3 fruit fly cellular contexts compared by ENCODE assay signal in the genomic region with DNA sequence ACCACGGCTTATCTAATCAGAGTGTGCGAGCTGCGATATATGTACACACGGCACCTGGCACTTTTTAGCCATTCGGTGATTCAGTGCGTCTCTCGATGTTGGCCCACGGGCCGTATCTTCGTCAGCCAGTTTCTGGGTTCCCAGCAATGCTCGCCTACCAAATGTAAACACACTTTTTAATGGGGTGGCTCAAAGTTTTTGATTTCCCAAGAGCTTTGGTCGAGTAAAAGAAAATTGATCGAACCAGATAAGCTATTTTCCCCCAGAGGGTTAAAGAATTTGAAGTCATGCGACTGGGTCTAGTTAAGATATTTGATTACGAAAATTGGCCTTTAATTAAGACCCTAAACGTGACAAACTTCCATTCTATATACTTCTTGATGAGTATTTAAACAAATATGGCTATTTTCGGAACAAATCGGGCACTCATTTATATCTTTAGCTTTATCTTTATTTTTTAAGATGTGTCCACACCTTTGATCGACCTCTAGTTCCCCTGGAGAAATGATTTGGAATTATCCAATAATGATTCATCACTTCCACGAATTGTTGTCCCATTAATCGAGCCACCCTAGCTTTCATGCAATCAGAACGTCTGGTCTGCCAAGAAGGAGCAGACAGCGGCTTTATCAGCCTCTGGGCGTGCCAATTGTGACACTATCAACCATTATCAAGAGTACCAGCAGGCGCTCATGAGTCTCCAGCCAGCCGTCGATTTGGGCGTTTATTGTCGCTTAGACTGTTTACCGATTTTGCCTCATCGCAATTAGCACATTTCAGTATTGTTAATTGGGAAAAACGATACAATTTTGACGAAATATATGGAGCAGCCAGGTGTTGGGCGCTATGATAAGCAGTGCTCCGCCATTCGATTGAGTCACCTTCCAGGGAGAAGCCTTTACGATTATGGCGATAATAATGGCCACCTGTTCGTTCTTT.
A peak's percentile ranks its signal among the peaks of the same experiment; 100 is the strongest.
TF ChIP-seq lines count a peak whose summit lies in the region.

No protein-coding gene starts in this region.

TF ChIP-seq in whole organism, adult, 20 proteins besides CTCF, POLR2A, EP300 and RAD21 (continued from another document):
- TF ChIP-seq tj (GFP tag; optimal IDR thresholded peaks at IDR 0.05; lab: Kevin White, UChicago) (peak; percentile 10), Hr96 (GFP tag; optimal IDR thresholded peaks at IDR 0.05; lab: Kevin White, UChicago) (no peak), CG11617 (GFP tag; optimal IDR thresholded peaks at IDR 0.05; lab: Kevin White, UChicago) (peak; percentile 74), CG7045 (GFP tag; optimal IDR thresholded peaks at IDR 0.05; lab: Kevin White, UChicago) (peak; percentile 28)
TF ChIP-seq in whole organism, adult: peak in this region for 9.

TF ChIP-seq in whole organism, embryonic, 481 proteins besides CTCF, POLR2A, EP300 and RAD21 (continued from another document and continues in another):
- TF ChIP-seq hkb (optimal IDR thresholded peaks at IDR 0.05; lab: Kevin White, UChicago) (no peak), hkb (GFP tag; IDR thresholded peaks at IDR 0.05; lab: Robert Waterston, UW) (peak; percentile 40; the same call in 1 of the 2 replicates), CG12155 (GFP tag; optimal IDR thresholded peaks at IDR 0.05; lab: Kevin White, UChicago) (peak; percentile 28), CG4404 (GFP tag; IDR thresholded peaks at IDR 0.05; lab: Robert Waterston, UW) (no peak), Meics (GFP tag; optimal IDR thresholded peaks at IDR 0.05; lab: Kevin White, UChicago) (peak; percentile 75), kay (GFP tag; optimal IDR thresholded peaks at IDR 0.05; lab: Kevin White, UChicago) (peak; percentile 50), Atf6 (GFP tag; IDR thresholded peaks at IDR 0.05; lab: Robert Waterston, UW) (peak; percentile 32; the same call in 1 of the 2 replicates), fu2 (GFP tag; optimal IDR thresholded peaks at IDR 0.05; lab: Kevin White, UChicago) (peak; percentile 31), CG6854 (GFP tag; optimal IDR thresholded peaks at IDR 0.05; lab: Kevin White, UChicago) (peak; percentile 4), CG8359 (GFP tag; optimal IDR thresholded peaks at IDR 0.05; lab: Kevin White, UChicago; ENCODE audit: borderline replicate concordance) (no peak), onecut (GFP tag; IDR thresholded peaks at IDR 0.05; lab: Robert Waterston, UW) (0 out of 2 replicates have a peak, but pooled peaks have one; percentile 6), B-H2 (GFP tag; optimal IDR thresholded peaks at IDR 0.05; lab: Kevin White, UChicago) (peak; percentile 29), vnd (GFP tag; IDR thresholded peaks at IDR 0.05; lab: Robert Waterston, UW; ENCODE audit: partially characterized antibody) (no peak), CG9932 (GFP tag; IDR thresholded peaks at IDR 0.05; lab: Robert Waterston, UW) (no peak), CG9437 (GFP tag; optimal IDR thresholded peaks at IDR 0.05; lab: Kevin White, UChicago) (peak; percentile 61), Ssrp (tag; optimal IDR thresholded peaks at IDR 0.05; lab: Kevin White, UChicago) (no peak), CG9609 (GFP tag; optimal IDR thresholded peaks at IDR 0.05; lab: Kevin White, UChicago) (peak; percentile 9), gem (tag; optimal IDR thresholded peaks at IDR 0.05; lab: Kevin White, UChicago) (no peak), az2 (GFP tag; optimal IDR thresholded peaks at IDR 0.05; lab: Kevin White, UChicago) (peak; percentile 2), odd (GFP tag; optimal IDR thresholded peaks at IDR 0.05; lab: Kevin White, UChicago) (peak; percentile 20), D19B (GFP tag; optimal IDR thresholded peaks at IDR 0.05; lab: Kevin White, UChicago) (peak; percentile 52), nerfin-1 (tag; optimal IDR thresholded peaks at IDR 0.05; lab: Kevin White, UChicago) (peak; percentile 11), CG12299 (tag; optimal IDR thresholded peaks at IDR 0.05; lab: Kevin White, UChicago) (peak; percentile 17), CG6689 (GFP tag; IDR thresholded peaks at IDR 0.05; lab: Robert Waterston, UW) (0 out of 2 replicates have a peak, but pooled peaks have one; percentile 28), sug (tag; optimal IDR thresholded peaks at IDR 0.05; lab: Kevin White, UChicago) (peak; percentile 70), crc (GFP tag; optimal IDR thresholded peaks at IDR 0.05; lab: Kevin White, UChicago) (no peak), CG4820 (GFP tag; optimal IDR thresholded peaks at IDR 0.05; lab: Kevin White, UChicago) (no peak), CG17829 (tag; optimal IDR thresholded peaks at IDR 0.05; lab: Kevin White, UChicago) (peak; percentile 4), pb (GFP tag; optimal IDR thresholded peaks at IDR 0.05; lab: Kevin White, UChicago) (peak; percentile 60), CG30403 (GFP tag; optimal IDR thresholded peaks at IDR 0.05; lab: Kevin White, UChicago) (peak; percentile 51), BtbVII (GFP tag; optimal IDR thresholded peaks at IDR 0.05; lab: Kevin White, UChicago) (peak; percentile 59), CG16779 (GFP tag; IDR thresholded peaks at IDR 0.05; lab: Robert Waterston, UW) (no peak), crp (GFP tag; optimal IDR thresholded peaks at IDR 0.05; lab: Kevin White, UChicago) (no peak), CHES-1-like (GFP tag; optimal IDR thresholded peaks at IDR 0.05; lab: Kevin White, UChicago) (no peak), toy (GFP tag; IDR thresholded peaks at IDR 0.05; lab: Robert Waterston, UW) (no peak), CG4328 (GFP tag; optimal IDR thresholded peaks at IDR 0.05; lab: Kevin White, UChicago) (peak; percentile 23), grau (tag; optimal IDR thresholded peaks at IDR 0.05; lab: Kevin White, UChicago) (no peak), pho (GFP tag; optimal IDR thresholded peaks at IDR 0.05; lab: Kevin White, UChicago) (peak; percentile 44), Lhr (GFP tag; optimal IDR thresholded peaks at IDR 0.05; lab: Kevin White, UChicago) (no peak), CG9215 (GFP tag; IDR thresholded peaks at IDR 0.05; lab: Robert Waterston, UW) (0 out of 2 replicates have a peak, but pooled peaks have one; percentile 21), stc (GFP tag; IDR thresholded peaks at IDR 0.05; lab: Robert Waterston, UW) (peak; percentile 24; the same call in 1 of the 2 replicates), CG17385 (GFP tag; optimal IDR thresholded peaks at IDR 0.05; lab: Kevin White, UChicago) (peak; percentile 57), lbe (GFP tag; optimal IDR thresholded peaks at IDR 0.05; lab: Kevin White, UChicago) (peak; percentile 28), Pdp1 (GFP tag; optimal IDR thresholded peaks at IDR 0.05; lab: Kevin White, UChicago) (peak in 1 of 2 experiments; percentile 8), al (GFP tag; IDR thresholded peaks at IDR 0.05; lab: Robert Waterston, UW) (0 out of 2 replicates have a peak, but pooled peaks have one; percentile 14), cato (GFP tag; optimal IDR thresholded peaks at IDR 0.05; lab: Kevin White, UChicago; ENCODE audit: borderline replicate concordance) (no peak), Nf-YB (GFP tag; optimal IDR thresholded peaks at IDR 0.05; lab: Kevin White, UChicago) (peak; percentile 26), CG14710 (tag; optimal IDR thresholded peaks at IDR 0.05; lab: Kevin White, UChicago) (no peak), pfk (GFP tag; optimal IDR thresholded peaks at IDR 0.05; lab: Kevin White, UChicago) (peak; percentile 10), Asciz (GFP tag; optimal IDR thresholded peaks at IDR 0.05; lab: Kevin White, UChicago) (peak; percentile 13), B-H1 (GFP tag; IDR thresholded peaks at IDR 0.05; lab: Robert Waterston, UW) (no peak), chm (GFP tag; IDR thresholded peaks at IDR 0.05; lab: Robert Waterston, UW) (peak; percentile 31; the same call in 1 of the 2 replicates), mam (GFP tag; optimal IDR thresholded peaks at IDR 0.05; lab: Kevin White, UChicago) (peak; percentile 65), sob (GFP tag; IDR thresholded peaks at IDR 0.05; lab: Robert Waterston, UW) (peak; percentile 26; the same call in 1 of the 2 replicates), Nf-YC (tag; optimal IDR thresholded peaks at IDR 0.05; lab: Kevin White, UChicago) (peak; percentile 43)

TF ChIP-seq in whole organism, prepupa, 60 proteins besides CTCF, POLR2A, EP300 and RAD21 (continued from another document):
- peak; percentile 82 for TF ChIP-seq fkh (GFP tag; optimal IDR thresholded peaks at IDR 0.05; lab: Kevin White, UChicago)
- TF ChIP-seq CG6276 (GFP tag; optimal IDR thresholded peaks at IDR 0.05; lab: Kevin White, UChicago): no peak
